Fruit fly (Drosophila melanogaster) whole organism, embryonic: Measurements from ENCODE around the gene Irk1.

Experiments
- BEAF-32 ChIP-seq: fragments of 200-800 bp; sonication (Bioruptor generic); optimal IDR thresholded peaks from 3 replicates; lab custom pipeline; 2017; ENCODE audit warnings: missing biosample characterization, missing genetic modification characterization, mild to moderate bottlenecking, moderate library complexity, missing genetic modification reagents
- CG10267 ChIP-seq: fragments of 200-800 bp; sonication (Bioruptor generic); optimal IDR thresholded peaks from 2 replicates; lab custom pipeline; 2018; ENCODE audit warnings: missing biosample characterization, mild to moderate bottlenecking, missing genetic modification characterization, moderate library complexity
- CG12071 ChIP-seq: fragments of 200-800 bp; sonication (Bioruptor generic); optimal IDR thresholded peaks from 3 replicates; lab custom pipeline; 2018; ENCODE audit warnings: missing biosample characterization, mild to moderate bottlenecking, missing genetic modification characterization
- CG1233 ChIP-seq: fragments of 200-800 bp; sonication (Bioruptor generic); optimal IDR thresholded peaks from 4 replicates; lab custom pipeline; 2018; ENCODE audit warnings: missing biosample characterization, mild to moderate bottlenecking, missing genetic modification characterization
- CG13424 ChIP-seq: fragments of 200-800 bp; sonication (Bioruptor generic); optimal IDR thresholded peaks from 2 replicates; lab custom pipeline; 2019; ENCODE audit warnings: missing biosample characterization, mild to moderate bottlenecking, missing genetic modification characterization, moderate library complexity
- CG17328 ChIP-seq: fragments of 200-800 bp; sonication (Bioruptor generic); IDR thresholded peaks from 2 replicates; pipeline ENCODE4 v1.3.6; 2022; ENCODE audit warnings: missing biosample characterization, missing genetic modification characterization
- CG31388 ChIP-seq: fragments of 200-800 bp; sonication (Bioruptor generic); optimal IDR thresholded peaks from 2 replicates; lab custom pipeline; 2016; ENCODE audit warnings: missing biosample characterization, missing genetic modification characterization
- CG31441 ChIP-seq: fragments of 200-800 bp; sonication (Bioruptor generic); IDR thresholded peaks from 2 replicates; pipeline ENCODE4 v1.3.6; 2022; ENCODE audit warnings: missing biosample characterization, missing genetic modification characterization
- CG43689 ChIP-seq: fragments of 200-800 bp; sonication (Bioruptor generic); IDR thresholded peaks from 2 replicates; pipeline ENCODE4 v1.3.6; 2022; ENCODE audit warnings: missing biosample characterization, missing genetic modification characterization
- CG4404 ChIP-seq: fragments of 200-800 bp; sonication (Bioruptor generic); IDR thresholded peaks from 2 replicates; pipeline ENCODE4 v1.3.6; 2022; ENCODE audit warnings: missing biosample characterization, missing genetic modification characterization
- CG6272 ChIP-seq: fragments of 200-800 bp; sonication (Bioruptor generic); IDR thresholded peaks from 2 replicates; pipeline ENCODE4 v1.3.6; 2022; ENCODE audit warnings: missing biosample characterization, missing genetic modification characterization
- CG6791 ChIP-seq: fragments of 200-800 bp; sonication (Bioruptor generic); IDR thresholded peaks from 3 replicates; pipeline ENCODE4 v1.3.6; 2022; ENCODE audit warnings: missing biosample characterization, missing genetic modification characterization; ENCODE audit not compliant: partially characterized antibody
- CG8281 ChIP-seq: fragments of 200-800 bp; sonication (Bioruptor generic); optimal IDR thresholded peaks from 2 replicates; lab custom pipeline; 2018; ENCODE audit warnings: missing biosample characterization, mild to moderate bottlenecking, missing genetic modification characterization, moderate library complexity
- CG8290 ChIP-seq, 3 experiments: fragments of 200-800 bp; sonication (Bioruptor generic); optimal IDR thresholded peaks; 2 replicates each; lab custom pipeline; 2016 to 2019; ENCODE audit warnings: missing biosample characterization in 3 of 3, missing genetic modification characterization in 3 of 3, mild to moderate bottlenecking in 2 of 3, moderate library complexity in 1 of 3
- CG9797 ChIP-seq: fragments of 200-800 bp; sonication (Bioruptor generic); optimal IDR thresholded peaks from 3 replicates; lab custom pipeline; 2018; ENCODE audit warnings: missing biosample characterization, mild to moderate bottlenecking, missing genetic modification characterization
- CG9817 ChIP-seq: fragments of 200-800 bp; sonication (Bioruptor generic); optimal IDR thresholded peaks from 2 replicates; lab custom pipeline; 2018; ENCODE audit warnings: missing biosample characterization, mild to moderate bottlenecking, missing genetic modification characterization, moderate library complexity
- CG9876 ChIP-seq: fragments of 200-800 bp; sonication (Bioruptor generic); optimal IDR thresholded peaks from 2 replicates; lab custom pipeline; 2016; ENCODE audit warnings: missing biosample characterization, missing genetic modification characterization
- CTCF ChIP-seq: fragments of 200-800 bp; sonication (Bioruptor generic); optimal IDR thresholded peaks from 2 replicates; lab custom pipeline; 2017; ENCODE audit warnings: missing biosample characterization, mild to moderate bottlenecking, missing genetic modification characterization, moderate library complexity
- Dbx ChIP-seq: fragments of 200-800 bp; sonication (Bioruptor generic); IDR thresholded peaks from 3 replicates; pipeline ENCODE4 v1.3.6; 2022; ENCODE audit warnings: missing biosample characterization, missing genetic modification characterization
- Dip3 ChIP-seq: fragments of 200-800 bp; sonication (Bioruptor generic); optimal IDR thresholded peaks from 3 replicates; lab custom pipeline; 2016; ENCODE audit warnings: missing biosample characterization, missing genetic modification characterization
- H15 ChIP-seq: fragments of 200-800 bp; sonication (Bioruptor generic); IDR thresholded peaks from 3 replicates; pipeline ENCODE4 v1.3.6; 2022; ENCODE audit warnings: missing biosample characterization, missing genetic modification characterization
- Hand ChIP-seq: fragments of 200-800 bp; sonication (Bioruptor generic); optimal IDR thresholded peaks from 2 replicates; lab custom pipeline; 2017; ENCODE audit warnings: mild to moderate bottlenecking, missing biosample characterization, missing genetic modification reagents, missing genetic modification characterization
- Hr78 ChIP-seq, 2 experiments: fragments of 200-800 bp in 1 of 2; fragments of >200 bp in 1 of 2; sonication (Bioruptor generic) in 1 of 2; optimal IDR thresholded peaks; 2 replicates each; lab custom pipeline; 2017 to 2019; ENCODE audit warnings: missing biosample characterization in 2 of 2, missing genetic modification characterization in 2 of 2, mild to moderate bottlenecking in 1 of 2, moderate library complexity in 1 of 2
- Oli ChIP-seq: fragments of 200-800 bp; sonication (Bioruptor generic); optimal IDR thresholded peaks from 2 replicates; lab custom pipeline; 2018; ENCODE audit warnings: missing biosample characterization, mild to moderate bottlenecking, missing genetic modification characterization, moderate library complexity
- PHDP ChIP-seq: fragments of 200-800 bp; sonication (Bioruptor generic); optimal IDR thresholded peaks from 3 replicates; lab custom pipeline; 2018; ENCODE audit warnings: missing biosample characterization, mild to moderate bottlenecking, missing genetic modification characterization, moderate library complexity
- Sin3A ChIP-seq: fragments of >200 bp; optimal IDR thresholded peaks from 2 replicates; lab custom pipeline; 2018
- Sry-δ ChIP-seq: fragments of 200-800 bp; sonication (Bioruptor generic); optimal IDR thresholded peaks from 2 replicates; lab custom pipeline; 2016; ENCODE audit warnings: missing biosample characterization, missing genetic modification characterization
- Stat92E ChIP-seq, 3 experiments: fragments of >200 bp in 2 of 3; fragments of 200-800 bp in 1 of 3; sonication (Bioruptor generic) in 1 of 3; optimal IDR thresholded peaks; 2 replicates each; lab custom pipeline; 2017 to 2019; ENCODE audit warnings: missing biosample characterization in 3 of 3, missing genetic modification characterization in 3 of 3, mild to moderate bottlenecking in 1 of 3, moderate library complexity in 1 of 3
- Trl ChIP-seq, 3 experiments: fragments of >200 bp in 2 of 3; fragments of 200-800 bp in 1 of 3; sonication (Bioruptor generic) in 1 of 3; optimal IDR thresholded peaks; 2 replicates in 1 of 3; 3 replicates in 2 of 3; lab custom pipeline; 2016 to 2017; ENCODE audit warnings: missing biosample characterization in 1 of 3, missing genetic modification characterization in 1 of 3
- ato ChIP-seq: fragments of 200-800 bp; sonication (Bioruptor generic); IDR thresholded peaks from 2 replicates; pipeline ENCODE4 v1.3.6; 2022; ENCODE audit warnings: missing biosample characterization, missing genetic modification characterization; ENCODE audit not compliant: partially characterized antibody
- bab2 ChIP-seq: fragments of 200-800 bp; sonication (Bioruptor generic); optimal IDR thresholded peaks from 2 replicates; lab custom pipeline; 2016; ENCODE audit warnings: missing biosample characterization, missing genetic modification characterization
- bbx ChIP-seq: fragments of 200-800 bp; sonication (Bioruptor generic); IDR thresholded peaks from 2 replicates; pipeline ENCODE4 v1.3.6; 2022; ENCODE audit warnings: missing biosample characterization, missing genetic modification characterization; ENCODE audit not compliant: partially characterized antibody
- gce ChIP-seq: fragments of 200-800 bp; sonication (Bioruptor generic); IDR thresholded peaks from 3 replicates; pipeline ENCODE4 v1.3.6; 2022; ENCODE audit warnings: missing biosample characterization, missing genetic modification characterization
- gcm2 ChIP-seq: fragments of 200-800 bp; sonication (Bioruptor generic); optimal IDR thresholded peaks from 2 replicates; lab custom pipeline; 2016; ENCODE audit warnings: missing biosample characterization, missing genetic modification characterization
- gro ChIP-seq: fragments of 200-800 bp; sonication (Bioruptor generic); optimal IDR thresholded peaks from 2 replicates; lab custom pipeline; 2016; ENCODE audit warnings: missing biosample characterization, missing genetic modification characterization
- her ChIP-seq: fragments of 200-800 bp; sonication (Bioruptor generic); optimal IDR thresholded peaks from 2 replicates; lab custom pipeline; 2016; ENCODE audit warnings: missing biosample characterization, missing genetic modification characterization
- maf-S ChIP-seq: fragments of 200-800 bp; sonication (Bioruptor generic); optimal IDR thresholded peaks from 2 replicates; lab custom pipeline; 2016; ENCODE audit warnings: missing biosample characterization, missing genetic modification characterization
- peb ChIP-seq: fragments of 200-800 bp; sonication (Bioruptor generic); IDR thresholded peaks from 2 replicates; pipeline ENCODE4 v1.3.6; 2022; ENCODE audit warnings: missing biosample characterization, missing genetic modification characterization
- pzg ChIP-seq: fragments of 200-800 bp; sonication (Bioruptor generic); optimal IDR thresholded peaks from 3 replicates; lab custom pipeline; 2018; ENCODE audit warnings: missing biosample characterization, mild to moderate bottlenecking, missing genetic modification characterization, moderate library complexity
- ranshi ChIP-seq: fragments of 200-800 bp; sonication (Bioruptor generic); IDR thresholded peaks from 2 replicates; pipeline ENCODE4 v1.3.6; 2022; ENCODE audit warnings: missing biosample characterization, missing genetic modification characterization
- repo ChIP-seq: fragments of 200-800 bp; sonication (Bioruptor generic); optimal IDR thresholded peaks from 2 replicates; lab custom pipeline; 2016; ENCODE audit warnings: missing biosample characterization, missing genetic modification characterization
- schlank ChIP-seq: fragments of 200-800 bp; sonication (Bioruptor generic); optimal IDR thresholded peaks from 2 replicates; lab custom pipeline; 2018; ENCODE audit warnings: missing biosample characterization, mild to moderate bottlenecking, missing genetic modification characterization
- slbo ChIP-seq: fragments of 200-800 bp; sonication (Bioruptor generic); IDR thresholded peaks from 2 replicates; pipeline ENCODE4 v1.3.6; 2022; ENCODE audit warnings: missing biosample characterization, missing genetic modification characterization
- ssp ChIP-seq: fragments of 200-800 bp; sonication (Bioruptor generic); IDR thresholded peaks from 2 replicates; pipeline ENCODE4 v1.3.6; 2022; ENCODE audit warnings: missing biosample characterization, missing genetic modification characterization
- stc ChIP-seq: fragments of 200-800 bp; sonication (Bioruptor generic); IDR thresholded peaks from 2 replicates; pipeline ENCODE4 v1.3.6; 2022; ENCODE audit warnings: missing biosample characterization, missing genetic modification characterization
- toy ChIP-seq: fragments of 200-800 bp; sonication (Bioruptor generic); IDR thresholded peaks from 2 replicates; pipeline ENCODE4 v1.3.6; 2022; ENCODE audit warnings: missing biosample characterization, missing genetic modification characterization
- trem ChIP-seq: fragments of 200-800 bp; optimal IDR thresholded peaks from 3 replicates; lab custom pipeline; 2019; ENCODE audit warnings: missing biosample characterization, mild to moderate bottlenecking, missing genetic modification characterization, moderate library complexity
- vnd ChIP-seq: fragments of 200-800 bp; sonication (Bioruptor generic); IDR thresholded peaks from 3 replicates; pipeline ENCODE4 v1.3.6; 2022; ENCODE audit warnings: missing biosample characterization, missing genetic modification characterization; ENCODE audit not compliant: partially characterized antibody
- zf30C ChIP-seq: fragments of 200-800 bp; sonication (Bioruptor generic); optimal IDR thresholded peaks from 3 replicates; lab custom pipeline; 2018; ENCODE audit warnings: missing biosample characterization, mild to moderate bottlenecking, missing genetic modification characterization

The Irk1 gene

dm6 chr3R:23173393-23173981, 5.4 kb downstream of the Irk1 start, which contains the start of gene CG46310 (continued):
- TF ChIP-seq CG10267 (tag; lab: Kevin White, UChicago) (peak; percentile 59), CG12071 (peak; percentile 56), CG9817 (tag; lab: Kevin White, UChicago) (peak; percentile 60), Dbx (GFP tag; lab: Robert Waterston, UW) (peak; percentile 79), CG6791 (GFP tag; lab: Robert Waterston, UW) (no peak), CG8290 (GFP tag; optimal IDR thresholded peaks at IDR 0.05; lab: Kevin White, UChicago) (peak; percentile 41), CG8290 (tag; optimal IDR thresholded peaks at IDR 0.05; lab: Kevin White, UChicago) (peak in 1 of 2 experiments; percentile 67), zf30C (GFP tag; lab: Kevin White, UChicago) (peak; percentile 34), CG4404 (GFP tag; lab: Robert Waterston, UW) (0 out of 2 replicates have a peak, but pooled peaks have one; percentile 47), gcm2 (GFP tag; lab: Kevin White, UChicago) (no peak), peb (GFP tag; lab: Robert Waterston, UW) (peak; percentile 40; the same call in 1 of the 2 replicates), Sin3A (no peak), PHDP (tag; lab: Kevin White, UChicago) (peak; percentile 78), ato (GFP tag; lab: Robert Waterston, UW) (no peak), BEAF-32 (GFP tag; lab: Kevin White, UChicago) (no peak), Stat92E (GFP tag; optimal IDR thresholded peaks at IDR 0.05; lab: Kevin White, UChicago) (no peak), gro (GFP tag; lab: Kevin White, UChicago) (peak; percentile 12), CG43689 (GFP tag; lab: Robert Waterston, UW) (no peak), her (GFP tag; lab: Kevin White, UChicago) (no peak), bbx (GFP tag; lab: Robert Waterston, UW) (peak; percentile 49; the same call in 1 of the 2 replicates), schlank (tag; lab: Kevin White, UChicago) (peak; percentile 28), vnd (GFP tag; lab: Robert Waterston, UW) (no peak), toy (GFP tag; lab: Robert Waterston, UW) (peak; percentile 74), CG9876 (GFP tag; lab: Kevin White, UChicago) (no peak), CG1233 (peak; percentile 40), ssp (GFP tag; lab: Robert Waterston, UW) (peak; percentile 75), Oli (peak; percentile 63), CG31441 (peak; percentile 85), CG9797 (GFP tag; lab: Kevin White, UChicago) (no peak), CG31388 (GFP tag; lab: Kevin White, UChicago) (no peak), gce (GFP tag; lab: Robert Waterston, UW) (peak; percentile 70; the same call in 2 of the 3 replicates), CTCF (GFP tag; lab: Kevin White, UChicago) (no peak), CG17328 (peak; percentile 75), Hand (peak; percentile 75), CG6272 (peak; percentile 56; the same call in 1 of the 2 replicates), CG13424 (peak; percentile 52), trem (tag; lab: Kevin White, UChicago) (peak; percentile 3), Sry-δ (GFP tag; lab: Kevin White, UChicago) (no peak), pzg (GFP tag; lab: Kevin White, UChicago) (no peak), Trl (optimal IDR thresholded peaks at IDR 0.05; lab: Kevin White, UChicago) (peak; percentile 57 to 89), Trl (GFP tag; optimal IDR thresholded peaks at IDR 0.05; lab: Kevin White, UChicago) (no peak), maf-S (GFP tag; lab: Kevin White, UChicago) (no peak), H15 (peak; percentile 80), ranshi (GFP tag; lab: Robert Waterston, UW) (peak; percentile 86), stc (GFP tag; lab: Robert Waterston, UW) (peak; percentile 86), bab2 (no peak), slbo (peak; percentile 86), repo (GFP tag; lab: Kevin White, UChicago) (no peak), Hr78 (GFP tag; optimal IDR thresholded peaks at IDR 0.05; lab: Kevin White, UChicago) (peak in 1 of 2 experiments; percentile 38), Dip3 (GFP tag; lab: Kevin White, UChicago) (no peak), CG8281 (tag; lab: Kevin White, UChicago) (no peak)
